Worm (Caenorhabditis elegans) whole organism, L1 larva: ENCODE data around the gene C17A2.2.
A peak's percentile ranks its signal among the peaks of the same experiment; 100 is the strongest.

Source experiments
- C16A3.4 ChIP-seq: fragments of 150-350 bp; optimal IDR thresholded peaks from 2 replicates; lab custom pipeline; 2014; ENCODE audit warnings: missing biosample characterization, missing genetic modification characterization
- F16B12.6 ChIP-seq: fragments of 150-350 bp; optimal IDR thresholded peaks from 2 replicates; lab custom pipeline; 2014; ENCODE audit warnings: missing biosample characterization, missing genetic modification characterization
- alr-1 ChIP-seq: fragments of 200-800 bp; sonication (Bioruptor generic); optimal IDR thresholded peaks from 2 replicates; lab custom pipeline; 2018; ENCODE audit warnings: borderline replicate concordance, mild to moderate bottlenecking, missing genetic modification characterization, missing compliant biosample characterization
- blmp-1 ChIP-seq: fragments of 150-350 bp; optimal IDR thresholded peaks from 2 replicates; lab custom pipeline; 2014; ENCODE audit warnings: missing biosample characterization, missing genetic modification characterization
- ceh-63 ChIP-seq: fragments of 200-800 bp; sonication (Bioruptor generic); optimal IDR thresholded peaks from 2 replicates; lab custom pipeline; 2018; ENCODE audit warnings: mild to moderate bottlenecking, missing genetic modification characterization, missing compliant biosample characterization
- ceh-82 ChIP-seq, 3 experiments: fragments of 150-350 bp in 1 of 3; sonication (generic microtip) in 2 of 3; optimal IDR thresholded peaks; 2 replicates each; lab custom pipeline; 2014 to 2017; ENCODE audit warnings: missing biosample characterization in 3 of 3, missing genetic modification characterization in 3 of 3
- dpl-1 ChIP-seq, 3 experiments: fragments of 150-350 bp in 2 of 3; sonication (generic microtip) in 1 of 3; optimal IDR thresholded peaks; 2 replicates each; lab custom pipeline; 2014 to 2017; ENCODE audit warnings: missing biosample characterization in 3 of 3, missing genetic modification characterization in 3 of 3, missing genetic modification reagents in 3 of 3
- dsc-1 ChIP-seq: sonication (generic microtip); optimal IDR thresholded peaks from 2 replicates; lab custom pipeline; 2016; ENCODE audit warnings: mild to moderate bottlenecking, missing genetic modification characterization, missing compliant biosample characterization
- efl-1 ChIP-seq, 4 experiments: fragments of 150-350 bp; optimal IDR thresholded peaks in 3 of 4; peaks in 1 of 4; 1 replicate in 1 of 4; 2 replicates in 3 of 4; lab custom pipeline; 2014; ENCODE audit warnings: missing biosample characterization in 2 of 4, missing genetic modification characterization in 2 of 4, missing genetic modification reagents in 2 of 4
- egl-13 ChIP-seq: sonication (generic microtip); optimal IDR thresholded peaks from 2 replicates; lab custom pipeline; 2016; ENCODE audit warnings: missing genotype, missing genetic modification reagents, missing genetic modification characterization, missing compliant biosample characterization
- elt-2 ChIP-seq: sonication (generic microtip); optimal IDR thresholded peaks from 2 replicates; lab custom pipeline; 2016; ENCODE audit warnings: missing genetic modification characterization, mild to moderate bottlenecking, inconsistent platforms, missing compliant biosample characterization, missing genetic modification reagents
- elt-3 ChIP-seq, 6 experiments: fragments of 150-350 bp in 1 of 6; sonication (generic microtip); optimal IDR thresholded peaks; 2 replicates each; lab custom pipeline; 2017 to 2018; ENCODE audit warnings: missing biosample characterization in 6 of 6, missing genetic modification characterization in 6 of 6, inconsistent platforms in 1 of 6
- fkh-4 ChIP-seq: sonication (generic microtip); optimal IDR thresholded peaks from 2 replicates; lab custom pipeline; 2016; ENCODE audit warnings: missing compliant biosample characterization, missing genetic modification characterization, borderline replicate concordance
- fkh-8 ChIP-seq: sonication (generic microtip); optimal IDR thresholded peaks from 2 replicates; lab custom pipeline; 2016; ENCODE audit warnings: mild to moderate bottlenecking, missing genetic modification characterization, missing compliant biosample characterization
- fos-1 ChIP-seq: fragments of 150-350 bp; optimal IDR thresholded peaks from 2 replicates; lab custom pipeline; 2014; ENCODE audit warnings: missing biosample characterization, missing genetic modification characterization
- grh-1 ChIP-seq: fragments of 200-800 bp; sonication (Bioruptor generic); IDR thresholded peaks from 2 replicates; pipeline ENCODE4 v1.3.6; 2022; ENCODE audit warnings: missing genetic modification reagents, missing genetic modification characterization, missing compliant biosample characterization
- hlh-17 ChIP-seq: fragments of 200-800 bp; sonication (Bioruptor generic); optimal IDR thresholded peaks from 2 replicates; lab custom pipeline; 2018; ENCODE audit warnings: missing genetic modification characterization, mild to moderate bottlenecking, missing compliant biosample characterization, moderate library complexity, borderline replicate concordance
- isw-1 ChIP-seq: fragments of 200-800 bp; sonication (Bioruptor generic); IDR thresholded peaks from 2 replicates; pipeline ENCODE4 v1.3.6; 2022; ENCODE audit warnings: missing genetic modification characterization, missing compliant biosample characterization
- jun-1 ChIP-seq: fragments of 150-350 bp; optimal IDR thresholded peaks from 2 replicates; lab custom pipeline; 2014; ENCODE audit warnings: missing biosample characterization, missing genetic modification reagents, missing genetic modification characterization
- lin-13 ChIP-seq: fragments of 150-350 bp; optimal IDR thresholded peaks from 2 replicates; lab custom pipeline; 2014; ENCODE audit warnings: missing biosample characterization, missing genetic modification reagents, missing genetic modification characterization
- lin-14 ChIP-seq: fragments of 200-800 bp; sonication (Bioruptor generic); optimal IDR thresholded peaks from 2 replicates; lab custom pipeline; 2018; ENCODE audit warnings: mild to moderate bottlenecking, missing genetic modification characterization, moderate library complexity, missing compliant biosample characterization
- lin-35 ChIP-seq, 2 experiments: fragments of 150-350 bp; optimal IDR thresholded peaks; 2 replicates each; lab custom pipeline; 2014; ENCODE audit warnings: missing biosample characterization in 2 of 2, missing genetic modification characterization in 2 of 2, missing genetic modification reagents in 2 of 2
- lir-3 ChIP-seq: sonication (generic microtip); optimal IDR thresholded peaks from 2 replicates; lab custom pipeline; 2016; ENCODE audit warnings: mild to moderate bottlenecking, missing genetic modification characterization, moderate library complexity, missing compliant biosample characterization; ENCODE audit not compliant: poor library complexity
- lsy-2 ChIP-seq, 2 experiments: fragments of 150-350 bp; optimal IDR thresholded peaks; 2 replicates each; lab custom pipeline; 2014; ENCODE audit warnings: missing biosample characterization in 2 of 2, missing genetic modification characterization in 2 of 2
- mdl-1 ChIP-seq, 2 experiments: fragments of 150-350 bp; optimal IDR thresholded peaks; 2 replicates each; lab custom pipeline; 2014 to 2017; ENCODE audit warnings: missing biosample characterization in 2 of 2, missing genetic modification characterization in 2 of 2, inconsistent platforms in 1 of 2
- mef-2 ChIP-seq: fragments of 150-350 bp; optimal IDR thresholded peaks from 2 replicates; lab custom pipeline; 2014; ENCODE audit warnings: missing biosample characterization, missing genetic modification characterization
- mep-1 ChIP-seq: fragments of 150-350 bp; optimal IDR thresholded peaks from 2 replicates; lab custom pipeline; 2014; ENCODE audit warnings: missing biosample characterization, missing genetic modification characterization
- nhr-12 ChIP-seq: sonication (generic microtip); optimal IDR thresholded peaks from 2 replicates; lab custom pipeline; 2017; ENCODE audit warnings: missing biosample characterization, missing genetic modification characterization
- nhr-19 ChIP-seq: fragments of 200-800 bp; sonication (Bioruptor generic); conservative IDR thresholded peaks from 2 replicates; pipeline ENCODE4 v1.3.6; 2022; ENCODE audit warnings: missing genetic modification characterization, missing compliant biosample characterization
- nhr-20 ChIP-seq: sonication (generic microtip); optimal IDR thresholded peaks from 2 replicates; lab custom pipeline; 2016; ENCODE audit warnings: mild to moderate bottlenecking, missing genetic modification characterization, missing compliant biosample characterization
- nhr-237 ChIP-seq: fragments of 150-350 bp; optimal IDR thresholded peaks from 2 replicates; lab custom pipeline; 2014; ENCODE audit warnings: missing biosample characterization, missing genetic modification characterization
- nhr-28 ChIP-seq: fragments of 150-350 bp; optimal IDR thresholded peaks from 2 replicates; lab custom pipeline; 2014; ENCODE audit warnings: missing biosample characterization, missing genetic modification characterization
- nhr-47 ChIP-seq: sonication (generic microtip); optimal IDR thresholded peaks from 2 replicates; lab custom pipeline; 2016; ENCODE audit warnings: mild to moderate bottlenecking, missing genetic modification characterization, moderate library complexity, missing compliant biosample characterization
- nhr-71 ChIP-seq: sonication (generic microtip); optimal IDR thresholded peaks from 2 replicates; lab custom pipeline; 2016; ENCODE audit warnings: mild to moderate bottlenecking, missing genetic modification characterization, moderate library complexity, missing compliant biosample characterization
- nhr-85 ChIP-seq: sonication (generic microtip); peaks from one replicate; lab custom pipeline; 2016; ENCODE audit warnings: missing genetic modification characterization, inconsistent platforms, missing compliant biosample characterization
- nhr-90 ChIP-seq: sonication (generic microtip); optimal IDR thresholded peaks from 2 replicates; lab custom pipeline; 2016; ENCODE audit warnings: mild to moderate bottlenecking, missing genetic modification characterization, missing compliant biosample characterization; ENCODE audit not compliant: poor library complexity
- pqm-1 ChIP-seq: sonication (generic microtip); optimal IDR thresholded peaks from 3 replicates; lab custom pipeline; 2017; ENCODE audit warnings: missing biosample characterization, missing genetic modification characterization
- rnt-1 ChIP-seq: sonication (generic microtip); optimal IDR thresholded peaks from 2 replicates; lab custom pipeline; 2016; ENCODE audit warnings: mild to moderate bottlenecking, missing genetic modification characterization, moderate library complexity, missing compliant biosample characterization
- skn-1 ChIP-seq: fragments of 150-350 bp; optimal IDR thresholded peaks from 2 replicates; lab custom pipeline; 2014; ENCODE audit warnings: missing biosample characterization, missing genetic modification characterization
- snpc-4 ChIP-seq: fragments of 150-350 bp; optimal IDR thresholded peaks from 2 replicates; lab custom pipeline; 2014; ENCODE audit warnings: missing biosample characterization, missing genetic modification characterization
- snu-23 ChIP-seq: sonication (generic microtip); optimal IDR thresholded peaks from 2 replicates; lab custom pipeline; 2016; ENCODE audit warnings: missing genetic modification characterization, missing compliant biosample characterization
- sox-4 ChIP-seq: sonication (generic microtip); optimal IDR thresholded peaks from 2 replicates; lab custom pipeline; 2016; ENCODE audit warnings: missing genetic modification characterization, missing compliant biosample characterization
- sup-37 ChIP-seq: fragments of 200-800 bp; sonication (Bioruptor generic); optimal IDR thresholded peaks from 2 replicates; lab custom pipeline; 2018; ENCODE audit warnings: mild to moderate bottlenecking, missing genetic modification characterization, missing compliant biosample characterization
- swsn-7 ChIP-seq: sonication (generic microtip); optimal IDR thresholded peaks from 2 replicates; lab custom pipeline; 2016; ENCODE audit warnings: missing genetic modification characterization, missing compliant biosample characterization
- tbx-2 ChIP-seq: sonication (generic microtip); optimal IDR thresholded peaks from 2 replicates; lab custom pipeline; 2016; ENCODE audit warnings: missing genetic modification characterization, missing compliant biosample characterization
- unc-130 ChIP-seq: fragments of 150-350 bp; optimal IDR thresholded peaks from 2 replicates; lab custom pipeline; 2017; ENCODE audit warnings: missing biosample characterization, missing genetic modification characterization, inconsistent platforms
- unc-30 ChIP-seq: sonication (generic microtip); optimal IDR thresholded peaks from 2 replicates; lab custom pipeline; 2017; ENCODE audit warnings: missing biosample characterization, missing genetic modification characterization
- unc-62 ChIP-seq: fragments of 150-350 bp; optimal IDR thresholded peaks from 2 replicates; lab custom pipeline; 2014; ENCODE audit warnings: missing biosample characterization, missing genetic modification reagents, missing genetic modification characterization
- unc-86 ChIP-seq: sonication (generic microtip); optimal IDR thresholded peaks from 2 replicates; lab custom pipeline; 2016; ENCODE audit warnings: missing genetic modification characterization, missing compliant biosample characterization
- xbp-1 ChIP-seq: sonication (generic microtip); optimal IDR thresholded peaks from 2 replicates; lab custom pipeline; 2016; ENCODE audit warnings: missing genetic modification characterization, missing compliant biosample characterization

Gene C17A2.2

ce11 chrII:3896920-3897319, 50.8 kb downstream of the C17A2.2 start:
- TF ChIP-seq elt-3 (tag; optimal IDR thresholded peaks at IDR 0.05; lab: Kevin White, UChicago) (peak in 2 of 6 experiments; percentile 39 to 59), nhr-20 (peak; percentile 66), fkh-8 (tag; lab: Kevin White, UChicago) (peak; percentile 35), elt-2 (tag; lab: Kevin White, UChicago) (peak; percentile 5), skn-1 (tag; lab: Kevin White, UChicago) (peak; percentile 59), sup-37 (GFP tag; lab: Kevin White, UChicago) (no peak), sox-4 (tag; lab: Kevin White, UChicago) (no peak), blmp-1 (tag; lab: Kevin White, UChicago) (peak; percentile 45), nhr-28 (tag; lab: Kevin White, UChicago) (no peak), rnt-1 (peak; percentile 54), ceh-63 (no peak), nhr-19 (peak; percentile 56), ceh-82 (tag; optimal IDR thresholded peaks at IDR 0.05; lab: Kevin White, UChicago) (peak in 1 of 3 experiments; percentile 15), swsn-7 (tag; lab: Kevin White, UChicago) (peak; percentile 41), mdl-1 (tag; optimal IDR thresholded peaks at IDR 0.05; lab: Kevin White, UChicago) (peak in 1 of 2 experiments; percentile 27), mef-2 (tag; lab: Kevin White, UChicago) (peak; percentile 92), tbx-2 (tag; lab: Kevin White, UChicago) (peak; percentile 55), nhr-71 (tag; lab: Kevin White, UChicago) (peak; percentile 77), nhr-90 (peak; percentile 12), hlh-17 (GFP tag; lab: Kevin White, UChicago) (no peak), lin-35 (GFP tag; optimal IDR thresholded peaks at IDR 0.05; lab: Kevin White, UChicago) (peak; percentile 24 to 56), alr-1 (no peak), dsc-1 (tag; lab: Kevin White, UChicago) (peak; percentile 1), unc-62 (GFP tag; lab: Kevin White, UChicago) (no peak), grh-1 (GFP tag; lab: Robert Waterston, UW) (0 out of 2 replicates have a peak, but pooled peaks have one; percentile 26), xbp-1 (tag; lab: Kevin White, UChicago) (peak; percentile 47), unc-30 (tag; lab: Kevin White, UChicago) (no peak), efl-1 (optimal IDR thresholded peaks at IDR 0.05; lab: Kevin White, UChicago) (peak; percentile 56 to 62), efl-1 (GFP tag; optimal IDR thresholded peaks at IDR 0.05 in 1 of 2; lab: Kevin White, UChicago) (peak; percentile 32 to 49), nhr-237 (no peak), pqm-1 (tag; lab: Kevin White, UChicago) (no peak), lin-13 (GFP tag; lab: Kevin White, UChicago) (no peak), fkh-4 (tag; lab: Kevin White, UChicago) (no peak), nhr-47 (tag; lab: Kevin White, UChicago) (peak; percentile 52), lir-3 (tag; lab: Kevin White, UChicago) (peak; percentile 58), lin-14 (GFP tag; lab: Kevin White, UChicago) (peak; percentile 88), egl-13 (tag; lab: Kevin White, UChicago) (peak; percentile 47), lsy-2 (tag; optimal IDR thresholded peaks at IDR 0.05; lab: Kevin White, UChicago) (peak; percentile 37 to 67), unc-130 (tag; lab: Kevin White, UChicago) (peak; percentile 13), nhr-12 (no peak), snpc-4 (tag; lab: Kevin White, UChicago) (peak; percentile 33), F16B12.6 (tag; lab: Kevin White, UChicago) (no peak), mep-1 (tag; lab: Kevin White, UChicago) (peak; percentile 57), jun-1 (tag; lab: Kevin White, UChicago) (peak; percentile 27), nhr-85 (tag; lab: Kevin White, UChicago) (peak; percentile 78), C16A3.4 (tag; lab: Kevin White, UChicago) (no peak), isw-1 (GFP tag; lab: Robert Waterston, UW) (peak; percentile 19; the same call in 1 of the 2 replicates), fos-1 (peak; percentile 17), unc-86 (tag; lab: Kevin White, UChicago) (peak; percentile 23), snu-23 (peak; percentile 68), dpl-1 (GFP tag; optimal IDR thresholded peaks at IDR 0.05; lab: Kevin White, UChicago) (peak; percentile 24 to 43 (median 31))
